Worm (Caenorhabditis elegans): Measurements from ENCODE around the gene Y7A5A.13.

DNA sequence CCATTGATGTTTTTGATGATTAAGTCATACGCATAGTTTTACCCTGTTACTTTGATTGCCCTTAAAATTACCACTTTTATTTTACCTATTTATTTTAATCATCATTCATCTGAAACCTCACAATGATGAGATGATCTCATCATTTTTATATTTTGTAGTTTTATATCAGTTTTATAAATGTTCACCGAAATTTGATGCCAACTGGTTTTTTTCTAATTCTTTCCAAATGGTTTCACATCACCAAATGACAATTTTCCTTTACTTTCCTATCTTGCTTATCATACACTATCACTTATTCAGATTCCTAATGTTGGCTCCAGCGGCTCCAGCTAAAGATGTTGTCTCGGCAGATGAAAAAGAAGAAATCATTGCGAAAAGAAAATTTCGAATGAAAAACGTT lies 42.0 kb upstream of the Y7A5A.13 start, which contains the start of gene lin-15A:
- TF ChIP-seq nhr-12 (tag; optimal IDR thresholded peaks at IDR 0.05) (no peak), unc-62 (GFP tag; optimal IDR thresholded peaks at IDR 0.05) (no peak), elt-3 (tag; optimal IDR thresholded peaks at IDR 0.05) (no peak)
